Fruit fly (Drosophila melanogaster) whole organism, embryonic: Measurements from ENCODE around the gene CG34310.

ENCODE experiments used
- CG1024 ChIP-seq: fragments of 200-800 bp; sonication (Bioruptor generic); IDR thresholded peaks from 2 replicates; pipeline ENCODE4 v1.3.6; 2022; ENCODE audit warnings: missing biosample characterization, missing genetic modification characterization
- CG10274 ChIP-seq: fragments of 200-800 bp; sonication (Bioruptor generic); optimal IDR thresholded peaks from 3 replicates; lab custom pipeline; 2017; ENCODE audit warnings: missing biosample characterization, mild to moderate bottlenecking, missing genetic modification characterization
- CG11247 ChIP-seq: fragments of 200-800 bp; sonication (Bioruptor generic); IDR thresholded peaks from 2 replicates; pipeline ENCODE4 v1.3.6; 2022; ENCODE audit warnings: missing biosample characterization, missing genetic modification characterization
- CG11560 ChIP-seq: fragments of 200-800 bp; sonication (Bioruptor generic); IDR thresholded peaks from 3 replicates; pipeline ENCODE4 v1.3.6; 2022; ENCODE audit warnings: missing biosample characterization, missing genetic modification characterization
- CG12299 ChIP-seq: fragments of 200-800 bp; sonication (Bioruptor generic); optimal IDR thresholded peaks from 2 replicates; lab custom pipeline; 2018; ENCODE audit warnings: missing biosample characterization, mild to moderate bottlenecking, missing genetic modification characterization
- CG13123 ChIP-seq: fragments of 200-800 bp; sonication (Bioruptor generic); optimal IDR thresholded peaks from 2 replicates; lab custom pipeline; 2016; ENCODE audit warnings: missing biosample characterization, missing genetic modification characterization
- CG13624 ChIP-seq: fragments of 200-800 bp; sonication (Bioruptor generic); optimal IDR thresholded peaks from 2 replicates; lab custom pipeline; 2016; ENCODE audit warnings: missing biosample characterization, missing genetic modification characterization
- CG13775 ChIP-seq: fragments of 200-800 bp; sonication (Bioruptor generic); optimal IDR thresholded peaks from 3 replicates; lab custom pipeline; 2017; ENCODE audit warnings: missing biosample characterization, mild to moderate bottlenecking, missing genetic modification characterization
- CG14050 ChIP-seq: fragments of 200-800 bp; sonication (Bioruptor generic); IDR thresholded peaks from 3 replicates; pipeline ENCODE4 v1.3.6; 2022; ENCODE audit warnings: missing biosample characterization, missing genetic modification characterization
- CG14441 ChIP-seq: fragments of 200-800 bp; sonication (Bioruptor generic); IDR thresholded peaks from 2 replicates; pipeline ENCODE4 v1.3.6; 2022; ENCODE audit warnings: missing biosample characterization, missing genetic modification characterization
- CG14710 ChIP-seq: fragments of 200-800 bp; sonication (Bioruptor generic); optimal IDR thresholded peaks from 3 replicates; lab custom pipeline; 2019; ENCODE audit warnings: missing biosample characterization, mild to moderate bottlenecking, missing genetic modification characterization, moderate library complexity
- CG15514 ChIP-seq: fragments of 200-800 bp; sonication (Bioruptor generic); optimal IDR thresholded peaks from 3 replicates; lab custom pipeline; 2017; ENCODE audit warnings: missing biosample characterization, missing genetic modification characterization, mild to moderate bottlenecking, moderate library complexity, missing genetic modification reagents
- CG15696 ChIP-seq: fragments of 200-800 bp; sonication (Bioruptor generic); optimal IDR thresholded peaks from 2 replicates; lab custom pipeline; 2019; ENCODE audit warnings: missing biosample characterization, mild to moderate bottlenecking, missing genetic modification characterization, moderate library complexity
- CG1832 ChIP-seq: fragments of 200-800 bp; sonication (Bioruptor generic); optimal IDR thresholded peaks from 2 replicates; lab custom pipeline; 2017; ENCODE audit warnings: missing biosample characterization, mild to moderate bottlenecking, missing genetic modification characterization, inconsistent platforms
- CG33557 ChIP-seq: fragments of 200-800 bp; sonication (Bioruptor generic); optimal IDR thresholded peaks from 2 replicates; lab custom pipeline; 2019; ENCODE audit warnings: missing biosample characterization, mild to moderate bottlenecking, missing genetic modification characterization, moderate library complexity
- CG4282 ChIP-seq: fragments of 200-800 bp; sonication (Bioruptor generic); optimal IDR thresholded peaks from 2 replicates; lab custom pipeline; 2016; ENCODE audit warnings: missing biosample characterization, missing genetic modification characterization
- CG6654 ChIP-seq: fragments of 200-800 bp; sonication (Bioruptor generic); optimal IDR thresholded peaks from 2 replicates; lab custom pipeline; 2017; ENCODE audit warnings: missing biosample characterization, mild to moderate bottlenecking, missing genetic modification characterization
- CHES-1-like ChIP-seq: fragments of 200-800 bp; sonication (Bioruptor generic); optimal IDR thresholded peaks from 2 replicates; lab custom pipeline; 2016; ENCODE audit warnings: missing biosample characterization, missing genetic modification characterization
- Camta ChIP-seq: fragments of 200-800 bp; sonication (Bioruptor generic); optimal IDR thresholded peaks from 2 replicates; lab custom pipeline; 2016; ENCODE audit warnings: missing biosample characterization, missing genetic modification characterization
- D ChIP-seq, 2 experiments: fragments of 200-800 bp in 1 of 2; fragments of >200 bp in 1 of 2; sonication (Bioruptor generic) in 1 of 2; optimal IDR thresholded peaks; 2 replicates in 1 of 2; 3 replicates in 1 of 2; lab custom pipeline; 2017; ENCODE audit warnings: mild to moderate bottlenecking in 1 of 2, missing biosample characterization in 1 of 2, missing genetic modification characterization in 1 of 2, missing genetic modification reagents in 1 of 2
- D19A ChIP-seq: fragments of 200-800 bp; optimal IDR thresholded peaks from 3 replicates; lab custom pipeline; 2019; ENCODE audit warnings: missing biosample characterization, mild to moderate bottlenecking, missing genetic modification characterization, moderate library complexity
- D19B ChIP-seq: fragments of 200-800 bp; sonication (Bioruptor generic); optimal IDR thresholded peaks from 2 replicates; lab custom pipeline; 2017; ENCODE audit warnings: missing biosample characterization, mild to moderate bottlenecking, missing genetic modification characterization
- E2f1 ChIP-seq: fragments of 200-800 bp; sonication (Bioruptor generic); IDR thresholded peaks from 2 replicates; pipeline ENCODE4 v1.3.6; 2022; ENCODE audit warnings: missing biosample characterization, missing genetic modification characterization
- Gsc ChIP-seq: fragments of 200-800 bp; sonication (Bioruptor generic); IDR thresholded peaks from 2 replicates; pipeline ENCODE4 v1.3.6; 2022; ENCODE audit warnings: missing biosample characterization, missing genetic modification characterization
- H15 ChIP-seq: fragments of 200-800 bp; sonication (Bioruptor generic); IDR thresholded peaks from 3 replicates; pipeline ENCODE4 v1.3.6; 2022; ENCODE audit warnings: missing biosample characterization, missing genetic modification characterization
- H2.0 ChIP-seq: fragments of 200-800 bp; sonication (Bioruptor generic); IDR thresholded peaks from 2 replicates; pipeline ENCODE4 v1.3.6; 2022; ENCODE audit warnings: missing biosample characterization, missing genetic modification characterization
- HLH4C ChIP-seq: fragments of 200-800 bp; sonication (Bioruptor generic); IDR thresholded peaks from 3 replicates; pipeline ENCODE4 v1.3.6; 2022; ENCODE audit warnings: missing biosample characterization, missing genetic modification characterization; ENCODE audit not compliant: partially characterized antibody
- Hey ChIP-seq: fragments of 200-800 bp; sonication (Bioruptor generic); optimal IDR thresholded peaks from 3 replicates; lab custom pipeline; 2018; ENCODE audit warnings: missing biosample characterization, mild to moderate bottlenecking, missing genetic modification characterization
- MESR4 ChIP-seq: fragments of 200-800 bp; sonication (Bioruptor generic); optimal IDR thresholded peaks from 2 replicates; lab custom pipeline; 2018; ENCODE audit warnings: missing biosample characterization, mild to moderate bottlenecking, missing genetic modification characterization, moderate library complexity
- NC2β ChIP-seq: fragments of 200-800 bp; sonication (Bioruptor generic); optimal IDR thresholded peaks from 2 replicates; lab custom pipeline; 2016; ENCODE audit warnings: missing biosample characterization, missing genetic modification characterization
- Ssrp ChIP-seq: fragments of 200-800 bp; sonication (Bioruptor generic); optimal IDR thresholded peaks from 2 replicates; lab custom pipeline; 2018; ENCODE audit warnings: missing biosample characterization, mild to moderate bottlenecking, missing genetic modification characterization, moderate library complexity
- Usf ChIP-seq: fragments of 200-800 bp; sonication (Bioruptor generic); optimal IDR thresholded peaks from 2 replicates; lab custom pipeline; 2017; ENCODE audit warnings: missing genotype, missing biosample characterization, missing genetic modification characterization
- ab ChIP-seq: fragments of 200-800 bp; sonication (Bioruptor generic); optimal IDR thresholded peaks from 2 replicates; lab custom pipeline; 2016; ENCODE audit warnings: missing biosample characterization, missing genetic modification characterization
- cas ChIP-seq: fragments of 200-800 bp; sonication (Bioruptor generic); IDR thresholded peaks from 2 replicates; pipeline ENCODE4 v1.3.6; 2022; ENCODE audit warnings: missing biosample characterization, missing genetic modification characterization
- chif ChIP-seq, 2 experiments: fragments of 200-800 bp; sonication (Bioruptor generic); optimal IDR thresholded peaks; 3 replicates each; lab custom pipeline; 2016; ENCODE audit warnings: missing biosample characterization in 2 of 2, missing genetic modification characterization in 2 of 2
- chm ChIP-seq: fragments of 200-800 bp; sonication (Bioruptor generic); IDR thresholded peaks from 2 replicates; pipeline ENCODE4 v1.3.6; 2022; ENCODE audit warnings: missing biosample characterization, missing genetic modification characterization
- corto ChIP-seq: fragments of 200-800 bp; sonication (Bioruptor generic); optimal IDR thresholded peaks from 2 replicates; lab custom pipeline; 2016; ENCODE audit warnings: missing biosample characterization, mild to moderate bottlenecking, missing genetic modification characterization, moderate library complexity
- cwo ChIP-seq: fragments of 200-800 bp; sonication (Bioruptor generic); optimal IDR thresholded peaks from 3 replicates; lab custom pipeline; 2017; ENCODE audit warnings: missing biosample characterization, missing genetic modification characterization, mild to moderate bottlenecking, moderate library complexity, missing genetic modification reagents
- dan ChIP-seq: fragments of 200-800 bp; sonication (Bioruptor generic); IDR thresholded peaks from 2 replicates; pipeline ENCODE4 v1.3.6; 2022; ENCODE audit warnings: missing biosample characterization, missing genetic modification characterization
- danr ChIP-seq: fragments of 200-800 bp; sonication (Bioruptor generic); IDR thresholded peaks from 2 replicates; pipeline ENCODE4 v1.3.6; 2022; ENCODE audit warnings: missing biosample characterization, missing genetic modification characterization
- en ChIP-seq: fragments of 200-800 bp; sonication (Bioruptor generic); optimal IDR thresholded peaks from 2 replicates; lab custom pipeline; 2016; ENCODE audit warnings: missing biosample characterization, missing genetic modification characterization
- knrl ChIP-seq: fragments of 200-800 bp; sonication (Bioruptor generic); IDR thresholded peaks from 3 replicates; pipeline ENCODE4 v1.3.6; 2022; ENCODE audit warnings: missing biosample characterization, missing genetic modification characterization; ENCODE audit not compliant: partially characterized antibody
- maf-S ChIP-seq: fragments of 200-800 bp; sonication (Bioruptor generic); optimal IDR thresholded peaks from 2 replicates; lab custom pipeline; 2016; ENCODE audit warnings: missing biosample characterization, missing genetic modification characterization
- nerfin-2 ChIP-seq: fragments of 200-800 bp; sonication (Bioruptor generic); IDR thresholded peaks from 2 replicates; pipeline ENCODE4 v1.3.6; 2022; ENCODE audit warnings: missing biosample characterization, missing genetic modification characterization; ENCODE audit not compliant: partially characterized antibody
- odd ChIP-seq: fragments of 200-800 bp; sonication (Bioruptor generic); optimal IDR thresholded peaks from 2 replicates; lab custom pipeline; 2017; ENCODE audit warnings: missing biosample characterization, mild to moderate bottlenecking, missing genetic modification characterization
- sens ChIP-seq: fragments of 200-800 bp; sonication (Bioruptor generic); peaks from one replicate; lab custom pipeline; 2016; ENCODE audit warnings: missing biosample characterization, missing genetic modification characterization
- stc ChIP-seq: fragments of 200-800 bp; sonication (Bioruptor generic); IDR thresholded peaks from 2 replicates; pipeline ENCODE4 v1.3.6; 2022; ENCODE audit warnings: missing biosample characterization, missing genetic modification characterization
- twi ChIP-seq: fragments of 200-800 bp; optimal IDR thresholded peaks from 2 replicates; lab custom pipeline; 2019; ENCODE audit warnings: missing biosample characterization, mild to moderate bottlenecking, missing genetic modification characterization, moderate library complexity
- vnd ChIP-seq: fragments of 200-800 bp; sonication (Bioruptor generic); IDR thresholded peaks from 3 replicates; pipeline ENCODE4 v1.3.6; 2022; ENCODE audit warnings: missing biosample characterization, missing genetic modification characterization; ENCODE audit not compliant: partially characterized antibody

CG34310 gene

dm6 chr2L:6647103-6647711 lies 16.3 kb upstream of the CG34310 start (continued):
- TF ChIP-seq CG14710 (tag; lab: Kevin White, UChicago) (peak; percentile 97), chif (GFP tag; optimal IDR thresholded peaks at IDR 0.05; lab: Kevin White, UChicago) (peak; percentile 98 to 99), CG10274 (GFP tag; lab: Kevin White, UChicago) (peak; percentile 91), dan (peak; percentile 88), Gsc (GFP tag; lab: Robert Waterston, UW) (peak; percentile 86), E2f1 (peak; percentile 97), H15 (GFP tag; lab: Robert Waterston, UW) (peak; percentile 97), knrl (peak; percentile 50; the same call in 2 of the 3 replicates), D19A (peak; percentile 97), en (peak; percentile 98), CG33557 (peak; percentile 96), corto (GFP tag; lab: Kevin White, UChicago) (peak; percentile 60), HLH4C (GFP tag; lab: Robert Waterston, UW) (peak; percentile 60; the same call in 2 of the 3 replicates), CG11247 (GFP tag; lab: Robert Waterston, UW) (peak; percentile 92), NC2β (peak; percentile 99), Camta (GFP tag; lab: Kevin White, UChicago) (peak; percentile 99), danr (GFP tag; lab: Robert Waterston, UW) (peak; percentile 95), chm (GFP tag; lab: Robert Waterston, UW) (peak; percentile 97), Usf (GFP tag; lab: Kevin White, UChicago) (peak; percentile 88), CG4282 (GFP tag; lab: Kevin White, UChicago) (peak; percentile 98), CG15696 (tag; lab: Kevin White, UChicago) (peak; percentile 95), vnd (GFP tag; lab: Robert Waterston, UW) (0 out of 3 replicates have a peak, but pooled peaks have one; percentile 36), H2.0 (peak; percentile 97), Ssrp (tag; lab: Kevin White, UChicago) (peak; percentile 99), CG15514 (GFP tag; lab: Kevin White, UChicago) (peak; percentile 94), CG13624 (GFP tag; lab: Kevin White, UChicago) (peak; percentile 98), ab (GFP tag; lab: Kevin White, UChicago) (peak; percentile 96), CG14050 (GFP tag; lab: Robert Waterston, UW) (peak; percentile 97), Hey (tag; lab: Kevin White, UChicago) (peak; percentile 80), nerfin-2 (peak; percentile 68), CG14441 (GFP tag; lab: Robert Waterston, UW) (peak; percentile 98), CG11560 (tag; lab: Robert Waterston, UW) (peak; percentile 84; the same call in 2 of the 3 replicates), CG12299 (tag; lab: Kevin White, UChicago) (peak; percentile 97), CG13775 (GFP tag; lab: Kevin White, UChicago) (peak; percentile 96), MESR4 (GFP tag; lab: Kevin White, UChicago) (peak; percentile 90), stc (GFP tag; lab: Robert Waterston, UW) (peak; percentile 98), cas (GFP tag; lab: Robert Waterston, UW) (peak; percentile 88), D (optimal IDR thresholded peaks at IDR 0.05; lab: Kevin White, UChicago) (no peak), D (GFP tag; optimal IDR thresholded peaks at IDR 0.05; lab: Kevin White, UChicago) (peak; percentile 99), CG1832 (GFP tag; lab: Kevin White, UChicago) (no peak), cwo (GFP tag; lab: Kevin White, UChicago) (peak; percentile 96), CG13123 (GFP tag; lab: Kevin White, UChicago) (peak; percentile 96), odd (GFP tag; lab: Kevin White, UChicago) (peak; percentile 99), maf-S (GFP tag; lab: Kevin White, UChicago) (peak; percentile 98), sens (GFP tag; lab: Kevin White, UChicago) (peak; percentile 100), CG6654 (GFP tag; lab: Kevin White, UChicago) (peak; percentile 92), D19B (GFP tag; lab: Kevin White, UChicago) (peak; percentile 90), CHES-1-like (GFP tag; lab: Kevin White, UChicago) (peak; percentile 99), CG1024 (GFP tag; lab: Robert Waterston, UW) (peak; percentile 95), twi (peak; percentile 95)
